Fruit fly (Drosophila melanogaster) whole organism, prepupa: ENCODE measurements around the gene rdx.

Experiments
- CG10631 ChIP-seq: fragments of 200-800 bp; sonication (Bioruptor generic); optimal IDR thresholded peaks from 2 replicates; lab custom pipeline; 2016; ENCODE audit warnings: missing biosample characterization, missing genetic modification characterization
- CG10669 ChIP-seq: fragments of 200-800 bp; sonication (Bioruptor generic); optimal IDR thresholded peaks from 3 replicates; lab custom pipeline; 2018; ENCODE audit warnings: missing biosample characterization, mild to moderate bottlenecking, missing genetic modification characterization, moderate library complexity
- CG11762 ChIP-seq: fragments of 200-800 bp; sonication (Bioruptor generic); optimal IDR thresholded peaks from 3 replicates; lab custom pipeline; 2016; ENCODE audit warnings: missing biosample characterization, missing genetic modification characterization; ENCODE audit not compliant: insufficient read depth
- CG1621 ChIP-seq: fragments of 200-800 bp; sonication (Bioruptor generic); optimal IDR thresholded peaks from 3 replicates; lab custom pipeline; 2018; ENCODE audit warnings: missing biosample characterization, mild to moderate bottlenecking, missing genetic modification characterization
- CG3032 ChIP-seq: fragments of 200-800 bp; optimal IDR thresholded peaks from 2 replicates; lab custom pipeline; 2019; ENCODE audit warnings: missing biosample characterization, mild to moderate bottlenecking, missing genetic modification characterization, moderate library complexity
- CG32006 ChIP-seq: fragments of 200-800 bp; sonication (Bioruptor generic); optimal IDR thresholded peaks from 3 replicates; lab custom pipeline; 2017; ENCODE audit warnings: missing biosample characterization, mild to moderate bottlenecking, missing genetic modification characterization
- CG34406 ChIP-seq: fragments of 200-800 bp; sonication (Bioruptor generic); optimal IDR thresholded peaks from 3 replicates; lab custom pipeline; 2016; ENCODE audit warnings: missing biosample characterization, missing genetic modification characterization
- CG3919 ChIP-seq: fragments of 200-800 bp; sonication (Bioruptor generic); optimal IDR thresholded peaks from 3 replicates; lab custom pipeline; 2016; ENCODE audit warnings: missing biosample characterization, missing genetic modification characterization
- CG4318 ChIP-seq: fragments of 200-800 bp; sonication (Bioruptor generic); optimal IDR thresholded peaks from 3 replicates; lab custom pipeline; 2017; ENCODE audit warnings: missing biosample characterization, mild to moderate bottlenecking, missing genetic modification characterization
- CG6163 ChIP-seq: fragments of 200-800 bp; sonication (Bioruptor generic); IDR thresholded peaks from 3 replicates; pipeline ENCODE4 v1.3.6; 2022; ENCODE audit warnings: missing biosample characterization, missing genetic modification characterization
- CG6276 ChIP-seq: fragments of 200-800 bp; sonication (Bioruptor generic); optimal IDR thresholded peaks from 2 replicates; lab custom pipeline; 2017; ENCODE audit warnings: missing biosample characterization, mild to moderate bottlenecking, missing genetic modification characterization
- CG6808 ChIP-seq: fragments of 200-800 bp; sonication (Bioruptor generic); optimal IDR thresholded peaks from 3 replicates; lab custom pipeline; 2017; ENCODE audit warnings: missing biosample characterization, missing genetic modification characterization, mild to moderate bottlenecking, moderate library complexity, missing genetic modification reagents
- CG7368 ChIP-seq: fragments of 200-800 bp; sonication (Bioruptor generic); optimal IDR thresholded peaks from 3 replicates; lab custom pipeline; 2016; ENCODE audit warnings: missing biosample characterization, missing genetic modification characterization
- CG8119 ChIP-seq: fragments of 200-800 bp; sonication (Bioruptor generic); IDR thresholded peaks from 3 replicates; pipeline ENCODE4 v1.3.6; 2022; ENCODE audit warnings: missing biosample characterization, missing genetic modification characterization
- CG8319 ChIP-seq: fragments of 200-800 bp; sonication (Bioruptor generic); optimal IDR thresholded peaks from 3 replicates; lab custom pipeline; 2016; ENCODE audit warnings: missing biosample characterization, missing genetic modification characterization
- CG9139 ChIP-seq: fragments of 200-800 bp; sonication (Bioruptor generic); optimal IDR thresholded peaks from 3 replicates; lab custom pipeline; 2017; ENCODE audit warnings: missing biosample characterization, mild to moderate bottlenecking, missing genetic modification characterization
- Eip75B ChIP-seq: fragments of 200-800 bp; sonication (Bioruptor generic); optimal IDR thresholded peaks from 3 replicates; lab custom pipeline; 2016; ENCODE audit warnings: missing biosample characterization, missing genetic modification characterization
- Eip78C ChIP-seq: fragments of 200-800 bp; sonication (Bioruptor generic); peaks from one replicate; lab custom pipeline; 2016; ENCODE audit warnings: missing biosample characterization, missing genetic modification characterization
- Eip93F ChIP-seq: fragments of 200-800 bp; sonication (Bioruptor generic); optimal IDR thresholded peaks from 2 replicates; lab custom pipeline; 2016; ENCODE audit warnings: missing biosample characterization, mild to moderate bottlenecking, missing genetic modification characterization
- Ets21C ChIP-seq: fragments of 200-800 bp; sonication (Bioruptor generic); optimal IDR thresholded peaks from 3 replicates; lab custom pipeline; 2016; ENCODE audit warnings: missing biosample characterization, missing genetic modification characterization
- Gug ChIP-seq: fragments of 200-800 bp; sonication (Bioruptor generic); IDR thresholded peaks from 2 replicates; pipeline ENCODE4 v1.3.6; 2022; ENCODE audit warnings: missing biosample characterization, missing genetic modification characterization
- Hr39 ChIP-seq: fragments of 200-800 bp; sonication (Bioruptor generic); optimal IDR thresholded peaks from 2 replicates; lab custom pipeline; 2016; ENCODE audit warnings: missing biosample characterization, missing genetic modification characterization
- Hr4 ChIP-seq: fragments of 200-800 bp; sonication (Bioruptor generic); optimal IDR thresholded peaks from 3 replicates; lab custom pipeline; 2016; ENCODE audit warnings: missing biosample characterization, missing genetic modification characterization
- Lpt ChIP-seq: fragments of 200-800 bp; sonication (Bioruptor generic); optimal IDR thresholded peaks from 3 replicates; lab custom pipeline; 2016; ENCODE audit warnings: missing biosample characterization, missing genetic modification characterization
- Met ChIP-seq: fragments of 200-800 bp; sonication (Bioruptor generic); optimal IDR thresholded peaks from 3 replicates; lab custom pipeline; 2016; ENCODE audit warnings: missing biosample characterization, missing genetic modification characterization
- OdsH ChIP-seq: fragments of 200-800 bp; sonication (Bioruptor generic); optimal IDR thresholded peaks from 3 replicates; lab custom pipeline; 2016; ENCODE audit warnings: missing biosample characterization, missing genetic modification characterization
- Smox ChIP-seq: fragments of 200-800 bp; sonication (Bioruptor generic); optimal IDR thresholded peaks from 3 replicates; lab custom pipeline; 2016; ENCODE audit warnings: missing biosample characterization, missing genetic modification characterization
- Sox15 ChIP-seq: fragments of 200-800 bp; sonication (Bioruptor generic); optimal IDR thresholded peaks from 3 replicates; lab custom pipeline; 2016; ENCODE audit warnings: missing biosample characterization, missing genetic modification characterization
- achi ChIP-seq: fragments of 200-800 bp; sonication (Bioruptor generic); optimal IDR thresholded peaks from 3 replicates; lab custom pipeline; 2016; ENCODE audit warnings: missing biosample characterization, missing genetic modification characterization
- acj6 ChIP-seq: fragments of 200-800 bp; sonication (Bioruptor generic); optimal IDR thresholded peaks from 3 replicates; lab custom pipeline; 2016; ENCODE audit warnings: missing biosample characterization, missing genetic modification characterization
- cyc ChIP-seq: fragments of 200-800 bp; sonication (Bioruptor generic); optimal IDR thresholded peaks from 3 replicates; lab custom pipeline; 2016; ENCODE audit warnings: missing biosample characterization, missing genetic modification characterization
- dsx ChIP-seq: fragments of 200-800 bp; optimal IDR thresholded peaks from 3 replicates; lab custom pipeline; 2019; ENCODE audit warnings: missing biosample characterization, mild to moderate bottlenecking, missing genetic modification characterization, moderate library complexity; ENCODE audit not compliant: poor library complexity, severe bottlenecking
- fd59A ChIP-seq: fragments of 200-800 bp; sonication (Bioruptor generic); optimal IDR thresholded peaks from 2 replicates; lab custom pipeline; 2017; ENCODE audit warnings: missing biosample characterization, mild to moderate bottlenecking, missing genetic modification characterization, missing genetic modification reagents
- fd85E ChIP-seq: fragments of 200-800 bp; sonication (Bioruptor generic); optimal IDR thresholded peaks from 3 replicates; lab custom pipeline; 2016; ENCODE audit warnings: missing biosample characterization, missing genetic modification characterization
- lz ChIP-seq: fragments of 200-800 bp; sonication (Bioruptor generic); optimal IDR thresholded peaks from 3 replicates; lab custom pipeline; 2016; ENCODE audit warnings: missing biosample characterization, missing genetic modification characterization
- net ChIP-seq: fragments of 200-800 bp; sonication (Bioruptor generic); optimal IDR thresholded peaks from 3 replicates; lab custom pipeline; 2016; ENCODE audit warnings: missing biosample characterization, missing genetic modification characterization
- pdm3 ChIP-seq: fragments of 200-800 bp; sonication (Bioruptor generic); optimal IDR thresholded peaks from 3 replicates; lab custom pipeline; 2016; ENCODE audit warnings: missing biosample characterization, missing genetic modification characterization
- salr ChIP-seq, 2 experiments: fragments of 200-800 bp; sonication (Bioruptor generic); optimal IDR thresholded peaks; 3 replicates each; lab custom pipeline; 2016 to 2018; ENCODE audit warnings: missing biosample characterization in 2 of 2, missing genetic modification characterization in 2 of 2, mild to moderate bottlenecking in 1 of 2
- spab ChIP-seq: fragments of 200-800 bp; sonication (Bioruptor generic); optimal IDR thresholded peaks from 2 replicates; lab custom pipeline; 2017; ENCODE audit warnings: missing biosample characterization, mild to moderate bottlenecking, missing genetic modification characterization, missing genetic modification reagents
- ss ChIP-seq, 2 experiments: fragments of 200-800 bp; sonication (Bioruptor generic); optimal IDR thresholded peaks; 2 replicates in 1 of 2; 3 replicates in 1 of 2; lab custom pipeline; 2017 to 2018; ENCODE audit warnings: mild to moderate bottlenecking in 2 of 2, missing biosample characterization in 2 of 2, missing genetic modification characterization in 2 of 2, moderate library complexity in 1 of 2
- vri ChIP-seq: fragments of 200-800 bp; sonication (Bioruptor generic); optimal IDR thresholded peaks from 3 replicates; lab custom pipeline; 2016; ENCODE audit warnings: missing biosample characterization, mild to moderate bottlenecking, missing genetic modification characterization

Gene rdx

DNA sequence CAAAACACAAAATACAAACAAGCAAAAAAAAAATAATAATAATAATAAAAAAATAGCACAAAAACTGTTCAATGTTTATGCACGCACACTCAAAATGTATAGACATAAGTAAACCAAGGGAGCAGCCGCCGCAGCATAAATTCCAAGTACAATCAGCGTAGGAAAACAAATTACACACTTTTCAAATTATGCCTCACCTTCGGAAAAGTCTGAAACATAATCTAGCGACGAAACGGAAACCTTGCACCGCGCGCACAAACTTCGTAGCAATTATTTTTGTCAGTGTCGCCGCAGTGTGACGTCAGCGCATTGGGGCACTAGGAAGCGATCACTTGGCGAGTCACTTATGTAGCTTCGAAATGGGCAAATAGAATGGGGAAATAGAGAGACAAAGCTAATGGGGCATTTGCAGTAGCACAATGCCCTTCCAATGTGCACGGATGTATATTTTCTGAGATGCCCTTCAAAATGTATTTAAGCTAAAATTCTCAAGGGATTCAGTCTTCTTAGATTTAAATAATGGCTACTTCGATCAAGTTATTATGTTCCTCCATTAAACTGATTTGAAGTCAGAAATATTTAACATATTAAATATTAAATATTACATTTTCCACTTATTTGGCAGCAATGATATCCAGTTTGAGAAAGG, 15.0 kb downstream of the rdx start (continued):
- TF ChIP-seq CG11762 (GFP tag; lab: Kevin White, UChicago) = no peak
- TF ChIP-seq Eip75B (GFP tag; lab: Kevin White, UChicago) = no peak
- TF ChIP-seq Eip93F (GFP tag; lab: Kevin White, UChicago) = no peak
- no peak for TF ChIP-seq Smox
- TF ChIP-seq vri (GFP tag; lab: Kevin White, UChicago) = no peak
- TF ChIP-seq CG1621 (tag; lab: Kevin White, UChicago) = no peak
- peak; percentile 14 for TF ChIP-seq Lpt (GFP tag; lab: Kevin White, UChicago)
- TF ChIP-seq CG10669 = peak; percentile 16
- TF ChIP-seq CG7368 (GFP tag; lab: Kevin White, UChicago) = peak; percentile 28
- peak; percentile 60 for TF ChIP-seq CG6276 (GFP tag; lab: Kevin White, UChicago)
- no peak for TF ChIP-seq salr (GFP tag; optimal IDR thresholded peaks at IDR 0.05; lab: Kevin White, UChicago)
- TF ChIP-seq net (GFP tag; lab: Kevin White, UChicago) = peak; percentile 22
- no peak for TF ChIP-seq Sox15 (GFP tag; lab: Kevin White, UChicago)
- no peak for TF ChIP-seq spab
- peak; percentile 70 for TF ChIP-seq CG32006 (GFP tag; lab: Kevin White, UChicago)
- peak; percentile 3 for TF ChIP-seq acj6
- no peak for TF ChIP-seq Met (GFP tag; lab: Kevin White, UChicago)
- TF ChIP-seq cyc (GFP tag; lab: Kevin White, UChicago) = no peak
- TF ChIP-seq CG8319 (GFP tag; lab: Kevin White, UChicago) = no peak
- no peak for TF ChIP-seq lz (GFP tag; lab: Kevin White, UChicago)
- TF ChIP-seq CG9139 (GFP tag; lab: Kevin White, UChicago) = no peak
- no peak for TF ChIP-seq dsx (GFP tag; lab: Kevin White, UChicago)
- TF ChIP-seq CG34406 = no peak

DNA sequence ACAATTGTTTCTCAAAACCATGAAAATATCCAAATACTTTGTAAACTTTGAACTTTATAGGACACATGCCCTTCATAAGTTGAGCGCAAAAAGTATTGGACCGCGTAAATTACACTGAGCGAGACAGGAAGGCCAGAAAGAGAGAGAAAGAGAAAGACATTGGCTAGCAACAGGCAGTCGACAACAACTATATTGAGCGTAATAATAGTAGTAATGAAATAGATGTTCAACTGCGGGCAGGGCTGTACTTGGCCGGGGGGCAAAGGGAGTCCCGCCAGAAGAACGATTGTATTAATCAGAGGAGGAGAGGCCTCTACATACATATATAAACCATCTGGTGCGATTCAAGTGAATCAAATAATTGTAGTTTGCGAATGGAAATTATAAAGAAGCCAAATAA, 17.3 kb downstream of the rdx start:
- TF ChIP-seq ss (GFP tag; optimal IDR thresholded peaks at IDR 0.05; lab: Kevin White, UChicago) (peak in 1 of 2 experiments; percentile 29), CG7368 (GFP tag; lab: Kevin White, UChicago) (no peak)

DNA sequence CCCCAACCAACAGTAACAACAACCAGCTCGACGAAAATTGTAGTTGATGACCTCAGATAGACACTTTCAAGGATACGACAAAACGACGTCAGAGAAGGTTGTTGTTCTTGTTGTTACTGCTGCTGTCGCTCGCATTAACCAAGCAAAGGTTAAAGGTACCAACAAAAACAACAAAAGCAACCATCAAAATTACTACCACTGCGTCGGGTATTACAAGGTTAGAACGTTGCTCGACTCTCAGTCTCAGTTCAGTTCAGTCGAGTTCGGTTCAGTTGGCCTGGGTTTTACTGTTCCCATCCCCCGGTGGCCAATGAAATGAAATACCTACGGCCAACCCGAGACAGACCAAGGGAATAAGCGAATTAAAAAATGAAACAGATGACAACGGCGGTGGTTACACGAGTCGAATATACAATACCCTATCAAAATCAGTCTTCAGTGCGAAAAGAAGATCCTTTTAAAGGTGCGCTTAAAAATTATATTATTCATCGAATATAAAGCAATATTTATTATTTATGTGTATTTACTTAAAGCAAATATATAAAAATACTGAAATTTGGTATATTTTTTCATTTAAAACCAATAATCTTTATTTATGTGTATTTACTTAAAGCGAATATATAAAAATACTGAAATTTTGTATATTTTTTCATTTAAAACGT, 17.9 kb downstream of the rdx start:
- TF ChIP-seq Gug (GFP tag; lab: Robert Waterston, UW) (no peak), Sox15 (GFP tag; lab: Kevin White, UChicago) (no peak), spab (peak; percentile 15), CG8119 (no peak), CG34406 (peak; percentile 4), Hr4 (no peak), salr (GFP tag; optimal IDR thresholded peaks at IDR 0.05; lab: Kevin White, UChicago) (no peak), CG8319 (GFP tag; lab: Kevin White, UChicago) (no peak), acj6 (peak; percentile 2), Eip78C (GFP tag; lab: Kevin White, UChicago) (peak; percentile 58), CG3919 (GFP tag; lab: Kevin White, UChicago) (no peak), CG1621 (tag; lab: Kevin White, UChicago) (no peak), CG6808 (GFP tag; lab: Kevin White, UChicago) (no peak), CG3032 (tag; lab: Kevin White, UChicago) (peak; percentile 20)

DNA sequence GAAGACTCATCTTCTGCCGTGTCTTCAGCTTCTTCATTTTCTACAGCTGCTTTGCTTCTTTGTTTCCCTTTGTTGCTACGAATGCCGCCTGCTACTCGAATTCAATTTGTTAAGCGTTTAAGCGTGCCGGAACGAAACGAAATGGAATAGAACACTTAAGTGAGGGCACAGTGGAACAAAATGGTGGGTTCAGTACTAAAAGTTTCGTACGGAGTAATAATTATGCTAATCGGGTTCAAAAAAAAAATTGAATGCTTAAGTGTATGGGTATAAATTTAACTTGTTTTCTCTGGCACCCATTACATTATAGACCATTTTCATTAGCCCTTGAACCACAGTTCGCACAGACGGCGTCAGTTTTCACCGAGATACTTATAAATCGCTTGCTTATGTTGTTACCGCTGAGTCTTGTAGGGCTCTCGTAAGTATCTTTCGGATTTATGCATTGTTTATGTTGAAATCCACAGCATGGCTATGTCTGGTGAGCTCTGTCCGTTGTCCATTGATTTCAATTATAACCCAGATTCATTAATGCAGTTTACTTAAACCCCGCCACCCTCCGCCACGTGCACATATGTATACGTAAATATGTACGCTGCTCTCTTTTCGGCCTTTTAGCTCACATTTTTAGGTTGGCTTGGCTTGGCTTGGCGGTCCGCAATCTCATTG, 19.2 kb downstream of the rdx start:
- TF ChIP-seq dsx (GFP tag; lab: Kevin White, UChicago) (peak; percentile 71), CG1621 (tag; lab: Kevin White, UChicago) (peak; percentile 83), CG32006 (GFP tag; lab: Kevin White, UChicago) (peak; percentile 78), achi (GFP tag; lab: Kevin White, UChicago) (peak; percentile 83), fd59A (GFP tag; lab: Kevin White, UChicago) (peak; percentile 75), CG11762 (GFP tag; lab: Kevin White, UChicago) (peak; percentile 95), CG4318 (GFP tag; lab: Kevin White, UChicago) (peak; percentile 52), CG6163 (peak; percentile 97), acj6 (peak; percentile 82), OdsH (GFP tag; lab: Kevin White, UChicago) (peak; percentile 84), fd85E (peak; percentile 94), Hr39 (GFP tag; lab: Kevin White, UChicago) (peak; percentile 74), Ets21C (GFP tag; lab: Kevin White, UChicago) (peak; percentile 60), CG10631 (GFP tag; lab: Kevin White, UChicago) (peak; percentile 76), cyc (GFP tag; lab: Kevin White, UChicago) (peak; percentile 91), net (GFP tag; lab: Kevin White, UChicago) (peak; percentile 80), Gug (GFP tag; lab: Robert Waterston, UW) (peak; percentile 85), pdm3 (GFP tag; lab: Kevin White, UChicago) (peak; percentile 81)
